Worm (Caenorhabditis elegans) whole organism, L4/young adult: ENCODE results near the gene C17B7.15.

Experiments used
- dao-5 ChIP-seq: sonication (generic microtip); optimal IDR thresholded peaks from 2 replicates; lab custom pipeline; 2016; ENCODE audit warnings: missing genotype, missing genetic modification characterization, moderate library complexity, missing compliant biosample characterization
- him-1 ChIP-seq: sonication (generic microtip); optimal IDR thresholded peaks from 2 replicates; lab custom pipeline; 2016; ENCODE audit warnings: missing genotype, missing genetic modification reagents, missing genetic modification characterization, missing compliant biosample characterization

DNA sequence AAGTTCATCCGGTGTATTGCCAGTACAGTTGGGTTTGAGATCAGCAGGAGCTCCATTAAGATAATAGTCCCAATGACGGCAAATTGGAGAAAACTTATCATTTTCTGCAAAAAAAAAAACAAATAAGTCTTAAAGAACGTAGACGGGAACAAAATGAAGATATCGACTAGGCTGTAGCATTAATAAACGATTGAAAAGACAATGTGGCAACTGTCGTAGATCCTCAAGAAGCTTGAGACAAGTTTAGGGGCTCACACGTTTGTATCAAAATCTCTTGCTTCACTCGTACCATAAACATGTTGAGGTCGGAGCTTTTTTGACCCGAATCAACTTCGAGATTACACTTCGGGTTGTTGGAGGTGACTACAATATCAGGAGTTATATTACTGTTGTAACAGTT, 30.0 kb upstream of the C17B7.15 start, which contains the start of gene F35F10.14:
- TF ChIP-seq him-1 (tag; lab: Kevin White, UChicago) (no peak), dao-5 (tag; lab: Kevin White, UChicago) (no peak)
